Fruit fly (Drosophila melanogaster): ENCODE results near the gene dpy.
A peak's percentile ranks its signal among the peaks of the same experiment; 100 is the strongest.

- TF ChIP-seq CG10348 (GFP tag; IDR thresholded peaks at IDR 0.05): no peak
- TF ChIP-seq EcR (GFP tag; optimal IDR thresholded peaks at IDR 0.05): peak; percentile 81
Observed at dm6 chr2L:4614140-4614642, at the start of gene dpy.
